Worm (Caenorhabditis elegans) whole organism, L4 larva: ENCODE data around the gene F22H10.1.
A peak's percentile ranks its signal among the peaks of the same experiment; 100 is the strongest.

ENCODE experiments used
- F44E2.7 ChIP-seq: fragments of 200-800 bp; sonication (Bioruptor generic); IDR thresholded peaks from 2 replicates; pipeline ENCODE4 v2.1.2; 2022; ENCODE audit warnings: missing genetic modification characterization, missing compliant biosample characterization
- T26A8.4 ChIP-seq: fragments of 200-800 bp; sonication (Bioruptor generic); IDR thresholded peaks from 2 replicates; pipeline ENCODE4 v1.3.6; 2022; ENCODE audit warnings: missing genetic modification characterization, missing compliant biosample characterization
- Y105C5A.15 ChIP-seq: fragments of 200-800 bp; sonication (Bioruptor generic); IDR thresholded peaks from 2 replicates; pipeline ENCODE4 v1.3.6; 2022; ENCODE audit warnings: missing genetic modification characterization, missing compliant biosample characterization
- Y48G9A.11 ChIP-seq: fragments of 200-800 bp; sonication (Bioruptor generic); IDR thresholded peaks from 2 replicates; pipeline ENCODE4 v1.3.6; 2022; ENCODE audit warnings: missing genetic modification reagents, missing genetic modification characterization, missing compliant biosample characterization
- Y5F2A.4 ChIP-seq: fragments of 200-800 bp; sonication (Bioruptor generic); optimal IDR thresholded peaks from 2 replicates; lab custom pipeline; 2018; ENCODE audit warnings: mild to moderate bottlenecking, missing genetic modification characterization, missing compliant biosample characterization
- Y75B8A.6 ChIP-seq: fragments of 200-800 bp; sonication (Bioruptor generic); IDR thresholded peaks from 2 replicates; pipeline ENCODE4 v1.3.6; 2022; ENCODE audit warnings: missing genetic modification reagents, missing genetic modification characterization, missing compliant biosample characterization
- ZK337.2 ChIP-seq: fragments of 200-800 bp; sonication (Bioruptor generic); IDR thresholded peaks from 2 replicates; pipeline ENCODE4 v1.3.6; 2022; ENCODE audit warnings: missing genetic modification reagents, missing genetic modification characterization, missing compliant biosample characterization
- aha-1 ChIP-seq: fragments of 150-350 bp; peaks from one replicate; lab custom pipeline; 2014; ENCODE audit warnings: missing biosample characterization, missing genetic modification characterization
- ama-1 ChIP-seq: fragments of 150-350 bp; optimal IDR thresholded peaks from 2 replicates; lab custom pipeline; 2014; ENCODE audit warnings: inconsistent platforms, mixed read lengths
- arid-1 ChIP-seq: fragments of 200-800 bp; sonication (Bioruptor generic); conservative IDR thresholded peaks from 2 replicates; pipeline ENCODE4 v1.3.6; 2022; ENCODE audit warnings: missing genetic modification reagents, missing genetic modification characterization, missing compliant biosample characterization
- attf-4 ChIP-seq: sonication (generic microtip); optimal IDR thresholded peaks from 3 replicates; lab custom pipeline; 2017; ENCODE audit warnings: missing biosample characterization, missing genetic modification characterization
- ceh-32 ChIP-seq: sonication (generic microtip); optimal IDR thresholded peaks from 2 replicates; lab custom pipeline; 2016; ENCODE audit warnings: mild to moderate bottlenecking, missing genetic modification characterization, missing compliant biosample characterization; ENCODE audit not compliant: poor library complexity
- ceh-44 ChIP-seq: fragments of 200-800 bp; sonication (Bioruptor generic); IDR thresholded peaks from 2 replicates; pipeline ENCODE4 v1.3.6; 2022; ENCODE audit warnings: missing genetic modification reagents, missing genetic modification characterization, missing compliant biosample characterization
- ceh-82 ChIP-seq: sonication (generic microtip); optimal IDR thresholded peaks from 2 replicates; lab custom pipeline; 2017; ENCODE audit warnings: missing biosample characterization, missing genetic modification characterization
- daf-16 ChIP-seq, 3 experiments: sonication (generic microtip); optimal IDR thresholded peaks; 2 replicates each; lab custom pipeline; 2016 to 2017; ENCODE audit warnings: missing genetic modification characterization in 3 of 3, missing genetic modification reagents in 3 of 3, mild to moderate bottlenecking in 2 of 3, missing compliant biosample characterization in 2 of 3, missing biosample characterization in 1 of 3, moderate library complexity in 1 of 3
- daf-19 ChIP-seq: fragments of 200-800 bp; sonication (Bioruptor generic); conservative IDR thresholded peaks from 2 replicates; pipeline ENCODE4 v1.3.6; 2022; ENCODE audit warnings: missing genetic modification characterization, missing compliant biosample characterization
- dmd-6 ChIP-seq: fragments of 200-800 bp; sonication (Bioruptor generic); IDR thresholded peaks from 2 replicates; pipeline ENCODE4 v1.3.6; 2022; ENCODE audit warnings: missing genetic modification reagents, missing genetic modification characterization, missing compliant biosample characterization
- egl-27 ChIP-seq: sonication (generic microtip); optimal IDR thresholded peaks from 3 replicates; lab custom pipeline; 2017; ENCODE audit warnings: missing biosample characterization, missing genetic modification reagents, missing genetic modification characterization
- egl-43 ChIP-seq: fragments of 200-800 bp; sonication (Bioruptor generic); IDR thresholded peaks from 2 replicates; pipeline ENCODE4 v1.3.6; 2022; ENCODE audit warnings: missing genetic modification reagents, missing genetic modification characterization, missing compliant biosample characterization
- fos-1 ChIP-seq: fragments of 150-350 bp; optimal IDR thresholded peaks from 2 replicates; lab custom pipeline; 2014; ENCODE audit warnings: missing biosample characterization, missing genetic modification characterization
- hlh-11 ChIP-seq: fragments of 200-800 bp; sonication (Bioruptor generic); optimal IDR thresholded peaks from 2 replicates; lab custom pipeline; 2018; ENCODE audit warnings: mild to moderate bottlenecking, missing genetic modification characterization, missing compliant biosample characterization
- hlh-30 ChIP-seq: sonication (generic microtip); optimal IDR thresholded peaks from 2 replicates; lab custom pipeline; 2017; ENCODE audit warnings: antibody characterized with exemption, mild to moderate bottlenecking, missing genetic modification characterization, missing compliant biosample characterization; ENCODE audit not compliant: insufficient read depth
- hmg-1.1 ChIP-seq: fragments of 200-800 bp; sonication (Bioruptor generic); IDR thresholded peaks from 2 replicates; pipeline ENCODE4 v1.3.6; 2022; ENCODE audit warnings: missing genetic modification reagents, missing genetic modification characterization, missing compliant biosample characterization
- lim-7 ChIP-seq: fragments of 200-800 bp; sonication (Bioruptor generic); IDR thresholded peaks from 2 replicates; pipeline ENCODE4 v1.3.6; 2022; ENCODE audit warnings: missing genetic modification characterization, missing compliant biosample characterization
- lin-29 ChIP-seq: fragments of 200-800 bp; sonication (Bioruptor generic); IDR thresholded peaks from 2 replicates; pipeline ENCODE4 v1.3.6; 2022; ENCODE audit warnings: missing genetic modification reagents, missing genetic modification characterization, missing compliant biosample characterization
- lsy-2 ChIP-seq, 2 experiments: fragments of 150-350 bp in 1 of 2; sonication (generic microtip) in 1 of 2; optimal IDR thresholded peaks; 2 replicates each; lab custom pipeline; 2014 to 2017; ENCODE audit warnings: missing biosample characterization in 2 of 2, missing genetic modification characterization in 2 of 2
- madf-9 ChIP-seq: fragments of 200-800 bp; sonication (Bioruptor generic); conservative IDR thresholded peaks from 2 replicates; pipeline ENCODE4 v1.3.6; 2022; ENCODE audit warnings: missing genetic modification reagents, missing genetic modification characterization, missing compliant biosample characterization
- mdl-1 ChIP-seq, 2 experiments: fragments of 150-350 bp in 1 of 2; sonication (generic microtip) in 1 of 2; optimal IDR thresholded peaks; 2 replicates each; lab custom pipeline; 2014 to 2017; ENCODE audit warnings: missing biosample characterization in 2 of 2, missing genetic modification characterization in 2 of 2
- mdt-29 ChIP-seq: fragments of 200-800 bp; sonication (Bioruptor generic); IDR thresholded peaks from 2 replicates; pipeline ENCODE4 v1.3.6; 2022; ENCODE audit warnings: missing genetic modification reagents, missing genetic modification characterization, missing compliant biosample characterization
- mes-2 ChIP-seq: sonication (generic microtip); optimal IDR thresholded peaks from 2 replicates; lab custom pipeline; 2016; ENCODE audit warnings: missing genotype, mild to moderate bottlenecking, missing genetic modification characterization, missing compliant biosample characterization; ENCODE audit not compliant: poor library complexity, severe bottlenecking
- mxl-2 ChIP-seq: fragments of 200-800 bp; sonication (Bioruptor generic); conservative IDR thresholded peaks from 2 replicates; pipeline ENCODE4 v1.3.6; 2022; ENCODE audit warnings: missing genetic modification reagents, missing genetic modification characterization, missing compliant biosample characterization
- nhr-111 ChIP-seq: fragments of 200-800 bp; sonication (Bioruptor generic); optimal IDR thresholded peaks from 2 replicates; lab custom pipeline; 2018; ENCODE audit warnings: mild to moderate bottlenecking, missing genetic modification characterization, missing compliant biosample characterization
- nhr-237 ChIP-seq: sonication (generic microtip); optimal IDR thresholded peaks from 2 replicates; lab custom pipeline; 2017; ENCODE audit warnings: missing biosample characterization, missing genetic modification characterization
- nhr-28 ChIP-seq: fragments of 150-350 bp; optimal IDR thresholded peaks from 2 replicates; lab custom pipeline; 2014; ENCODE audit warnings: missing biosample characterization, missing genetic modification characterization
- nhr-42 ChIP-seq: fragments of 200-800 bp; sonication (Bioruptor generic); IDR thresholded peaks from 2 replicates; pipeline ENCODE4 v1.3.6; 2022; ENCODE audit warnings: missing genetic modification characterization, missing compliant biosample characterization
- nhr-6 ChIP-seq: fragments of 150-350 bp; optimal IDR thresholded peaks from 2 replicates; lab custom pipeline; 2014; ENCODE audit warnings: missing biosample characterization, missing genetic modification characterization
- nhr-76 ChIP-seq: fragments of 150-350 bp; optimal IDR thresholded peaks from 2 replicates; lab custom pipeline; 2014; ENCODE audit warnings: missing biosample characterization, missing genetic modification characterization
- php-3 ChIP-seq: fragments of 200-800 bp; sonication (Bioruptor generic); IDR thresholded peaks from 2 replicates; pipeline ENCODE4 v1.3.6; 2022; ENCODE audit warnings: missing genetic modification reagents, missing genetic modification characterization, missing compliant biosample characterization
- pqm-1 ChIP-seq: sonication (generic microtip); optimal IDR thresholded peaks from 2 replicates; lab custom pipeline; 2017; ENCODE audit warnings: missing biosample characterization, missing genetic modification characterization
- saeg-2 ChIP-seq: fragments of 200-800 bp; sonication (Bioruptor generic); IDR thresholded peaks from 2 replicates; pipeline ENCODE4 v1.3.6; 2022; ENCODE audit warnings: missing genetic modification reagents, missing genetic modification characterization, missing compliant biosample characterization
- sdz-12 ChIP-seq: fragments of 200-800 bp; sonication (Bioruptor generic); optimal IDR thresholded peaks from 2 replicates; lab custom pipeline; 2018; ENCODE audit warnings: mild to moderate bottlenecking, missing genetic modification characterization, missing compliant biosample characterization
- set-16 ChIP-seq: fragments of 200-800 bp; sonication (Bioruptor generic); IDR thresholded peaks from 2 replicates; pipeline ENCODE4 v1.3.6; 2022; ENCODE audit warnings: missing genetic modification reagents, missing genetic modification characterization, missing compliant biosample characterization
- snpc-4 ChIP-seq: fragments of 150-350 bp; optimal IDR thresholded peaks from 2 replicates; lab custom pipeline; 2014; ENCODE audit warnings: missing biosample characterization, missing genetic modification characterization
- spr-1 ChIP-seq: sonication (generic microtip); optimal IDR thresholded peaks from 2 replicates; lab custom pipeline; 2016; ENCODE audit warnings: mild to moderate bottlenecking, missing genetic modification characterization, missing compliant biosample characterization
- spr-3 ChIP-seq: fragments of 200-800 bp; sonication (Bioruptor generic); optimal IDR thresholded peaks from 2 replicates; lab custom pipeline; 2018; ENCODE audit warnings: mild to moderate bottlenecking, missing genetic modification characterization, missing compliant biosample characterization
- tra-1 ChIP-seq: fragments of 200-800 bp; sonication (Bioruptor generic); IDR thresholded peaks from 2 replicates; pipeline ENCODE4 v1.3.6; 2022; ENCODE audit warnings: missing genetic modification reagents, missing genetic modification characterization, missing compliant biosample characterization
- vab-7 ChIP-seq: fragments of 200-800 bp; sonication (Bioruptor generic); IDR thresholded peaks from 2 replicates; pipeline ENCODE4 v1.3.6; 2022; ENCODE audit warnings: missing genetic modification reagents, missing genetic modification characterization, missing compliant biosample characterization
- zag-1 ChIP-seq: fragments of 150-350 bp; optimal IDR thresholded peaks from 2 replicates; lab custom pipeline; 2014; ENCODE audit warnings: missing biosample characterization, missing genetic modification characterization
- zip-11 ChIP-seq: fragments of 200-800 bp; sonication (Bioruptor generic); IDR thresholded peaks from 2 replicates; pipeline ENCODE4 v1.3.6; 2022; ENCODE audit warnings: missing genetic modification characterization, missing compliant biosample characterization
- ztf-11 ChIP-seq: fragments of 150-350 bp; optimal IDR thresholded peaks from 2 replicates; lab custom pipeline; 2014; ENCODE audit warnings: missing biosample characterization, missing genetic modification characterization
- ztf-7 ChIP-seq: fragments of 150-350 bp; optimal IDR thresholded peaks from 2 replicates; lab custom pipeline; 2014; ENCODE audit warnings: missing biosample characterization, missing genetic modification characterization

Gene F22H10.1

ce11 chrX:16671234-16671633 lies 31.0 kb upstream of the F22H10.1 start:
- TF ChIP-seq zag-1 (tag; lab: Kevin White, UChicago) (no peak), php-3 (GFP tag; lab: Robert Waterston, UW) (0 out of 2 replicates have a peak, but pooled peaks have one; percentile 39), lin-29 (GFP tag; lab: Robert Waterston, UW) (no peak), daf-19 (GFP tag; lab: Robert Waterston, UW) (no peak), Y5F2A.4 (no peak), ceh-82 (no peak), Y105C5A.15 (GFP tag; lab: Robert Waterston, UW) (no peak), ama-1 (lab: Kevin White, UChicago) (no peak), lim-7 (GFP tag; lab: Robert Waterston, UW) (no peak), attf-4 (tag; lab: Kevin White, UChicago) (no peak), tra-1 (no peak), ZK337.2 (GFP tag; lab: Robert Waterston, UW) (no peak), aha-1 (tag; lab: Kevin White, UChicago) (no peak), arid-1 (GFP tag; lab: Robert Waterston, UW) (no peak), madf-9 (no peak), egl-27 (tag; lab: Kevin White, UChicago) (no peak), set-16 (GFP tag; lab: Robert Waterston, UW) (peak; percentile 86), mxl-2 (GFP tag; lab: Robert Waterston, UW) (no peak), nhr-42 (GFP tag; lab: Robert Waterston, UW) (no peak), hlh-11 (tag; lab: Kevin White, UChicago) (peak; percentile 18), ztf-11 (tag; lab: Kevin White, UChicago) (no peak), spr-3 (no peak), egl-43 (GFP tag; lab: Robert Waterston, UW) (0 out of 2 replicates have a peak, but pooled peaks have one; percentile 58), dmd-6 (GFP tag; lab: Robert Waterston, UW) (no peak), hlh-30 (tag; lab: Kevin White, UChicago) (no peak)

ce11 chrX:16672661-16673060 lies 29.6 kb upstream of the F22H10.1 start:
- no peak for TF ChIP-seq zip-11 (GFP tag; lab: Robert Waterston, UW)
- no peak for TF ChIP-seq nhr-76 (tag; lab: Kevin White, UChicago)
- TF ChIP-seq tra-1 = no peak
- no peak for TF ChIP-seq fos-1 (tag; lab: Kevin White, UChicago)
- TF ChIP-seq nhr-111 = no peak
- peak; percentile 26 for TF ChIP-seq hlh-30 (tag; lab: Kevin White, UChicago)
- no peak for TF ChIP-seq spr-1 (tag; lab: Kevin White, UChicago)
- TF ChIP-seq mdt-29 = no peak
- TF ChIP-seq snpc-4 (tag; lab: Kevin White, UChicago) = no peak
- no peak for TF ChIP-seq Y75B8A.6 (GFP tag; lab: Robert Waterston, UW)
- TF ChIP-seq nhr-28 (tag; lab: Kevin White, UChicago) = peak; percentile 58
- no peak for TF ChIP-seq nhr-237 (tag; lab: Kevin White, UChicago)
- TF ChIP-seq sdz-12 = no peak
- no peak for TF ChIP-seq saeg-2 (GFP tag; lab: Robert Waterston, UW)
- TF ChIP-seq mdl-1 (tag; optimal IDR thresholded peaks at IDR 0.05; lab: Kevin White, UChicago) = peak in 1 of 2 experiments; percentile 18
- TF ChIP-seq lsy-2 (tag; optimal IDR thresholded peaks at IDR 0.05; lab: Kevin White, UChicago) = no peak
- no peak for TF ChIP-seq hmg-1.1 (GFP tag; lab: Robert Waterston, UW)
- TF ChIP-seq ceh-44 (GFP tag; lab: Robert Waterston, UW) = no peak
- TF ChIP-seq ztf-7 (tag; lab: Kevin White, UChicago) = no peak
- TF ChIP-seq F44E2.7 (GFP tag; lab: Robert Waterston, UW) = no peak
- no peak for TF ChIP-seq nhr-6
- TF ChIP-seq ZK337.2 (GFP tag; lab: Robert Waterston, UW) = no peak
- no peak for TF ChIP-seq ceh-32 (tag; lab: Kevin White, UChicago)
- TF ChIP-seq Y48G9A.11 (GFP tag; lab: Robert Waterston, UW) = no peak
- no peak for TF ChIP-seq T26A8.4 (GFP tag; lab: Robert Waterston, UW)
- TF ChIP-seq vab-7 (GFP tag; lab: Robert Waterston, UW) = no peak
- no peak for TF ChIP-seq daf-16 (GFP tag; optimal IDR thresholded peaks at IDR 0.05; lab: Kevin White, UChicago)
- TF ChIP-seq daf-16 (tag; optimal IDR thresholded peaks at IDR 0.05; lab: Kevin White, UChicago) = peak; percentile 99
- no peak for TF ChIP-seq aha-1 (tag; lab: Kevin White, UChicago)
- TF ChIP-seq mes-2 (tag; lab: Kevin White, UChicago) = peak; percentile 23
- peak; percentile 63 for TF ChIP-seq pqm-1 (tag; lab: Kevin White, UChicago)
